Worm (Caenorhabditis elegans) whole organism, late embryonic: ENCODE results near the gene dhs-9.

Source experiments
- ama-1 ChIP-seq: fragments of 150-350 bp; optimal IDR thresholded peaks from 2 replicates; lab custom pipeline; 2014
- ceh-6 ChIP-seq: fragments of 200-800 bp; sonication (Bioruptor generic); optimal IDR thresholded peaks from 2 replicates; lab custom pipeline; 2018; ENCODE audit warnings: mild to moderate bottlenecking, missing genetic modification characterization, missing compliant biosample characterization
- nfya-1 ChIP-seq: sonication (generic microtip); optimal IDR thresholded peaks from 2 replicates; lab custom pipeline; 2017; ENCODE audit warnings: missing genetic modification characterization, mild to moderate bottlenecking, missing compliant biosample characterization, antibody characterized with exemption, moderate library complexity
- odd-2 ChIP-seq: sonication (generic microtip); optimal IDR thresholded peaks from 2 replicates; lab custom pipeline; 2017; ENCODE audit warnings: antibody characterized with exemption, mild to moderate bottlenecking, missing genetic modification characterization, missing compliant biosample characterization
- tbx-2 ChIP-seq: sonication (generic microtip); optimal IDR thresholded peaks from 2 replicates; lab custom pipeline; 2016; ENCODE audit warnings: missing genetic modification characterization, missing compliant biosample characterization

DNA sequence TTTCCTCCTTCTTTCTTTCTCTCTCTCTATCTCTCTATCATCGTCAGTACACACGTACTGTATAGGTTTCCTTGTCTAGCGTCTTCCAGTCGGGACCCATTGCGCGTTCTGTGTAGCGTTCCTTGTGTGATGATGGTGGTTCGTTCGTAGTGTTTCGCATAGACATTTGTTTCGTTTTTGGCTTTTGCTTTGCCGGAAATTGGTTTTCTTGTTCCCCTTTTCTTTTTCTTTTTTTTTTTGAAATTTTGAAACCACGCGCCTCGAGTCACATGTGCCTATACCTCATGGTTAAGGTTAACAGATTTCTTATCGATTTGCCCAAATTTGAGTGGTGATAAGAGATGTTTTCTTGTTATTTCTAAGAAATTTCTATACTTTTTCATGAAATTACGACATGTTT lies 49.2 kb downstream of the dhs-9 start:
- TF ChIP-seq ceh-6 (GFP tag; lab: Kevin White, UChicago) (no peak), odd-2 (tag; lab: Kevin White, UChicago) (no peak), tbx-2 (tag; lab: Kevin White, UChicago) (no peak), ama-1 (lab: Kevin White, UChicago) (no peak), nfya-1 (tag; lab: Kevin White, UChicago) (no peak)
